Worm (Caenorhabditis elegans): ENCODE measurements around the gene W03C9.8.

W03C9.8 gene

ce11 chrII:11968275-11968674 is 19.7 kb downstream of the W03C9.8 start, which contains the start of gene mex-1 (continued):
- TF ChIP-seq K11D2.4 (GFP tag; IDR thresholded peaks at IDR 0.05): no peak
- no peak for TF ChIP-seq hlh-12 (tag; optimal IDR thresholded peaks at IDR 0.05)
- no peak for TF ChIP-seq F23B12.7 (tag; optimal IDR thresholded peaks at IDR 0.05; ENCODE audit: insufficient read depth)
- TF ChIP-seq rec-8 (tag; optimal IDR thresholded peaks at IDR 0.05): no peak
- no peak for TF ChIP-seq cebp-1 (GFP tag; IDR thresholded peaks at IDR 0.05)
- no peak for TF ChIP-seq cebp-1 (tag; optimal IDR thresholded peaks at IDR 0.05)
- peak; percentile 68 for TF ChIP-seq tbp1 (GFP tag; optimal IDR thresholded peaks at IDR 0.05)
- TF ChIP-seq madf-10 (tag; optimal IDR thresholded peaks at IDR 0.05): no peak
- TF ChIP-seq egl-44 (GFP tag; IDR thresholded peaks at IDR 0.05): no peak
- peak; percentile 78 for TF ChIP-seq F49E8.2 (tag; optimal IDR thresholded peaks at IDR 0.05; ENCODE audit: insufficient read depth)
- TF ChIP-seq mcd-1 (GFP tag; IDR thresholded peaks at IDR 0.05): peak; percentile 89
- no peak for TF ChIP-seq Y56A3A.18 (GFP tag; IDR thresholded peaks at IDR 0.05)
- peak; percentile 78 for TF ChIP-seq Y79H2A.3 (GFP tag; conservative IDR thresholded peaks at IDR 0.05)
- peak; percentile 28 for TF ChIP-seq lsy-27 (tag; optimal IDR thresholded peaks at IDR 0.05; ENCODE audit: borderline replicate concordance, insufficient read depth)
- TF ChIP-seq ztf-28 (GFP tag; IDR thresholded peaks at IDR 0.05): peak; percentile 92
- no peak for TF ChIP-seq zfh-2 (GFP tag; conservative IDR thresholded peaks at IDR 0.05)
- TF ChIP-seq dox-1 (GFP tag; IDR thresholded peaks at IDR 0.05): peak; percentile 90
- TF ChIP-seq Y53F4B.3 (GFP tag; IDR thresholded peaks at IDR 0.05): 0 out of 2 replicates have a peak, but pooled peaks have one; percentile 31
- TF ChIP-seq madf-3 (GFP tag; IDR thresholded peaks at IDR 0.05): peak; percentile 99
- peak; percentile 90 for TF ChIP-seq Y95B8A.8 (GFP tag; IDR thresholded peaks at IDR 0.05)
- peak; percentile 76 for TF ChIP-seq attf-3 (GFP tag; conservative IDR thresholded peaks at IDR 0.05)
- no peak for TF ChIP-seq K12H6.12 (tag; optimal IDR thresholded peaks at IDR 0.05)
- TF ChIP-seq ztf-22 (GFP tag; optimal IDR thresholded peaks at IDR 0.05): no peak
- peak; percentile 72 for TF ChIP-seq snpc-1.1 (tag; optimal IDR thresholded peaks at IDR 0.05; ENCODE audit: insufficient read depth)
- TF ChIP-seq ekl-4 (GFP tag; IDR thresholded peaks at IDR 0.05): peak; percentile 91
- TF ChIP-seq unc-130 (GFP tag; optimal IDR thresholded peaks at IDR 0.05): peak; percentile 92
- no peak for TF ChIP-seq ztf-6 (GFP tag; IDR thresholded peaks at IDR 0.05)
- TF ChIP-seq egrh-3 (GFP tag; IDR thresholded peaks at IDR 0.05): no peak
- TF ChIP-seq chd-7 (tag; optimal IDR thresholded peaks at IDR 0.05): no peak
- TF ChIP-seq hsf-1 (GFP tag; IDR thresholded peaks at IDR 0.05): peak; percentile 91
- TF ChIP-seq F37B4.10 (GFP tag; IDR thresholded peaks at IDR 0.05): 0 out of 2 replicates have a peak, but pooled peaks have one; percentile 32
- no peak for TF ChIP-seq rpc-1 (optimal IDR thresholded peaks at IDR 0.05)
- TF ChIP-seq rpc-1 (tag; optimal IDR thresholded peaks at IDR 0.05): no peak
- TF ChIP-seq ets-4 (GFP tag; optimal IDR thresholded peaks at IDR 0.05): no peak
- no peak for TF ChIP-seq nhr-27 (tag; optimal IDR thresholded peaks at IDR 0.05)
- TF ChIP-seq sea-2 (GFP tag; IDR thresholded peaks at IDR 0.05): no peak
- TF ChIP-seq bed-2 (GFP tag; IDR thresholded peaks at IDR 0.05): no peak
- no peak for TF ChIP-seq ztf-26 (tag; optimal IDR thresholded peaks at IDR 0.05)
- TF ChIP-seq mxl-1 (tag; optimal IDR thresholded peaks at IDR 0.05): no peak
- TF ChIP-seq aptf-2 (GFP tag; conservative IDR thresholded peaks at IDR 0.05): 0 out of 2 replicates have a peak, but pooled peaks have one; percentile 56
- TF ChIP-seq Y67H2A.10 (GFP tag; conservative IDR thresholded peaks at IDR 0.05): 0 out of 2 replicates have a peak, but pooled peaks have one; percentile 33
- TF ChIP-seq nhr-179 (tag; optimal IDR thresholded peaks at IDR 0.05): no peak
- no peak for TF ChIP-seq somi-1 (GFP tag; optimal IDR thresholded peaks at IDR 0.05)
- peak; percentile 98 for TF ChIP-seq ceh-91 (GFP tag; IDR thresholded peaks at IDR 0.05)
- no peak for TF ChIP-seq lag-1 (GFP tag; IDR thresholded peaks at IDR 0.05)
- no peak for TF ChIP-seq mes-4 (tag; optimal IDR thresholded peaks at IDR 0.05)
- TF ChIP-seq nhr-80 (tag; optimal IDR thresholded peaks at IDR 0.05): no peak
- TF ChIP-seq B0336.3 (GFP tag; IDR thresholded peaks at IDR 0.05): peak; percentile 83
- TF ChIP-seq D2030.7 (GFP tag; IDR thresholded peaks at IDR 0.05): peak; percentile 98
